Worm (Caenorhabditis elegans): ENCODE data around the gene W06G6.2.

DNA sequence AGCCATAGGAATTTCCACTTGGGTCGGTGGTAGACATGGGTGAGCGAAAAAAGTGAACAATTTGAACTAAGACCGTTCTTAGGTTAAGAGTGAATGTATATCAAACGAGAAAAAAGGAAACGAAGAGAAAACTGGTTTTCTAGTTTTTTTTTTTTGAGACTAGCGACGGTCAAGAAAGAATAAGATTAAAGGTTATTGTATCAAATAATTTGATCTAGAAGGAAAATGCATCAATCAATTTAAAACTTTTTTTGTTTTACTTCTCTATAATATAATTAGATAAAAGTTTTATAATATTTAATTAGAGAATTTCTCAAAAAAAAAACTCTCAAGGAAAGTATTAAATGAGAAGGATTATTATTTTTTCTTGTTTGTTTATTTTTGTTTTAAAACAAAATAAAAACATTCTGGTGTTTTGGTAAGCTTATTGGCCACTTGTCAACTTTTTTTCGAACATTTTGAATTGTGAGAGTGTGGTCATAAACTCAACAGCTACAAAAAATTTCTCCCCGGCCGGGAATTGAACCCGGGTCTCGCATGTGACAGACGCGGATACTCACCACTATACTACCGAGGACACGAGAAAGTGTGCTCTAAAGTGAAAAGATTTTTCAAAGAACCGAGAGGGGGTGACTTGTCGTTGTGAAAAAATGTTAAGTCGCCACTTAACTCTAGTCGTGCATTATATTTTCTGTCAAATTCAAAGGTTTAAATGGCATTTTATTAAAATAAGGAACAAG, 16.3 kb downstream of the W06G6.2 start, which contains the start of gene W06G6.17:
- TF ChIP-seq unc-62 (GFP tag; optimal IDR thresholded peaks at IDR 0.05) (no peak), sptf-1 (tag; optimal IDR thresholded peaks at IDR 0.05) (no peak)

All from whole organism, L1 larva.